Fruit fly (Drosophila melanogaster): ENCODE data around the gene CG9521.

Gene CG9521

dm6 chrX:14892303-14892702 lies 39.2 kb upstream of the CG9521 start:
- peak in 1 of 2 experiments; percentile 23 for TF ChIP-seq foxo (GFP tag; optimal IDR thresholded peaks at IDR 0.05)
- peak; percentile 6 for TF ChIP-seq fru (GFP tag; optimal IDR thresholded peaks at IDR 0.05)
- TF ChIP-seq Mio (GFP tag; optimal IDR thresholded peaks at IDR 0.05), result no peak
- TF ChIP-seq br (GFP tag; optimal IDR thresholded peaks at IDR 0.05), result no peak

DNA sequence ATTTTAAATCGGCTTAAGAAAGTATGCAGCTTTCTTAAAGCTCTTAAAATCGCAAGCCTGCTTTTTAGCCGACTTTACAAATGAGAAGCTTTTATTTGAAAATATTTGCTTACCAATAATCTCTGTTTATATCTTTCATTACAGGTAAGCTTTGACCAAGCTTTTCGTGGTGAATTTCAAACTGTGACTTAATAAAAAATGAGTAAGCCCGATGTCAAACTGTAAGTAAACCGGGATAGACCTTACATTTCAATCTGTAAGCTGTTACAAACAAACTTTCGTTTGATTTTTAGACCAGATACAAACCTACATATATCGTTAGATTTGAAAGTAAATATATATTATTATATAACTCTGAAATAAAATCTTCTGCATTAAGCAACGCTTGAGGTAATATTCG lies 32.5 kb upstream of the CG9521 start:
- TF ChIP-seq psq (GFP tag; optimal IDR thresholded peaks at IDR 0.05) (no peak), Myc (optimal IDR thresholded peaks at IDR 0.05) (peak; percentile 15)

- no peak for TF ChIP-seq br (GFP tag; optimal IDR thresholded peaks at IDR 0.05)
- no peak for TF ChIP-seq dl (GFP tag; optimal IDR thresholded peaks at IDR 0.05; ENCODE audit: insufficient read depth in 1 of 2, partially characterized antibody in 2 of 2)
Observed at dm6 chrX:14883993-14884392, 30.9 kb upstream of the CG9521 start.

DNA sequence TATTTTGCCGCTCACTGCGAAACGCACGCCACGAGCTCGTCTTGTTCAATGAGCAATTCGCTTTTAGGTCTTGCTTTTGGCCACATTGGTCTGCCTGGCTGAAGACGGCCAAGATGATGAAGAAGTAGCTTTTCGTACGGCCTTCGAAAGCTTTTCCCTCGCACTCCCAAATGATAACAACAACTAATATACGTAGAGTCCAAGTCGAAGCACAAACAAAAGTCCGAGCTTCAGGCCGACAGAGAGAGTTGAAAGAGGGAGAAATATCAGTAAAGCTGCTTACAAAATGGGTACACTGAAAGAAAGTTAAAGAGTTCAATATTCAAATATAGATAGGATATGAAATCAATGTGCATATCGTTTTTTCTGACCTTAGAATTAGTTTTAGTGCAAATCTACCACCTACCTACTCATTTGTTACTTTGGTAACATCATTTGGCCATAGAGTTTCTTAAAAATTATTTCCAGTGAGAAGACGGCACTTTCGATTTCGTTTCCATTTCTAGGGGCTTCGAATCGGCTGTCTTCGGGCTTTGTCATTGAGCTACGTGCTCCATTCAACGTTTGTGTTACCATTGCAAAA lies 29.6 kb upstream of the CG9521 start, which contains the start of the genes CG45064 and CG45065:
CG45064 (minus strand) TSS at position 51 of the 583 bp plus-strand sequence.
CG45065 (minus strand) TSS at position 51 of the 583 bp plus-strand sequence.
- no peak for TF ChIP-seq N (GFP tag; optimal IDR thresholded peaks at IDR 0.05)
- TF ChIP-seq foxo (GFP tag; optimal IDR thresholded peaks at IDR 0.05), result peak in 1 of 2 experiments; percentile 75
- peak; percentile 61 for TF ChIP-seq HLH106 (tag; optimal IDR thresholded peaks at IDR 0.05)
- TF ChIP-seq CG32264 (GFP tag; optimal IDR thresholded peaks at IDR 0.05), result no peak
- TF ChIP-seq Rel (GFP tag; optimal IDR thresholded peaks at IDR 0.05), result no peak
- TF ChIP-seq Rel (tag; optimal IDR thresholded peaks at IDR 0.05), result no peak
- peak; percentile 78 for TF ChIP-seq Hnf4 (GFP tag; optimal IDR thresholded peaks at IDR 0.05)
- TF ChIP-seq jim (GFP tag; optimal IDR thresholded peaks at IDR 0.05), result no peak
- peak; percentile 55 for TF ChIP-seq woc (GFP tag; optimal IDR thresholded peaks at IDR 0.05)
- no peak for TF ChIP-seq Dif (GFP tag; optimal IDR thresholded peaks at IDR 0.05; ENCODE audit: partially characterized antibody)
- peak; percentile 81 for TF ChIP-seq psq (GFP tag; optimal IDR thresholded peaks at IDR 0.05)
- TF ChIP-seq sage (GFP tag; optimal IDR thresholded peaks at IDR 0.05), result peak; percentile 65
- peak; percentile 30 for TF ChIP-seq Jra (GFP tag; optimal IDR thresholded peaks at IDR 0.05)
- TF ChIP-seq Abd-B (GFP tag; optimal IDR thresholded peaks at IDR 0.05), result no peak
- TF ChIP-seq ey (GFP tag; optimal IDR thresholded peaks at IDR 0.05), result peak; percentile 87
- no peak for TF ChIP-seq dl (GFP tag; optimal IDR thresholded peaks at IDR 0.05; ENCODE audit: insufficient read depth in 1 of 2, partially characterized antibody in 2 of 2)
- TF ChIP-seq CrebA (GFP tag; optimal IDR thresholded peaks at IDR 0.05; ENCODE audit: borderline replicate concordance), result peak; percentile 8
- peak; percentile 26 for TF ChIP-seq dsf (GFP tag; optimal IDR thresholded peaks at IDR 0.05; ENCODE audit: borderline replicate concordance)
- peak; percentile 90 for TF ChIP-seq rgr (GFP tag; optimal IDR thresholded peaks at IDR 0.05)
- no peak for TF ChIP-seq Mio (GFP tag; optimal IDR thresholded peaks at IDR 0.05)
- TF ChIP-seq lola (GFP tag; optimal IDR thresholded peaks at IDR 0.05), result no peak
- peak; percentile 92 for TF ChIP-seq h (GFP tag; optimal IDR thresholded peaks at IDR 0.05)
- no peak for TF ChIP-seq Vsx2 (GFP tag; optimal IDR thresholded peaks at IDR 0.05; ENCODE audit: partially characterized antibody)
- peak; percentile 90 for TF ChIP-seq fru (GFP tag; optimal IDR thresholded peaks at IDR 0.05)
- TF ChIP-seq brk (GFP tag; optimal IDR thresholded peaks at IDR 0.05), result peak; percentile 65
- TF ChIP-seq pan (optimal IDR thresholded peaks at IDR 0.05), result no peak
- TF ChIP-seq dmrt93B (GFP tag; optimal IDR thresholded peaks at IDR 0.05), result peak; percentile 57
- TF ChIP-seq Sp1 (GFP tag; optimal IDR thresholded peaks at IDR 0.05), result peak; percentile 78
- TF ChIP-seq usp (GFP tag; optimal IDR thresholded peaks at IDR 0.05), result no peak
- TF ChIP-seq Myc (optimal IDR thresholded peaks at IDR 0.05), result no peak
- TF ChIP-seq Dfd (GFP tag; optimal IDR thresholded peaks at IDR 0.05), result no peak
- peak; percentile 70 for TF ChIP-seq tai (GFP tag; optimal IDR thresholded peaks at IDR 0.05)
- no peak for TF ChIP-seq Hr83 (GFP tag; optimal IDR thresholded peaks at IDR 0.05; ENCODE audit: poor library complexity, severe bottlenecking)
- TF ChIP-seq CG9705 (GFP tag; optimal IDR thresholded peaks at IDR 0.05), result peak; percentile 37
- TF ChIP-seq sv (GFP tag; optimal IDR thresholded peaks at IDR 0.05), result peak; percentile 70
- no peak for TF ChIP-seq Hr78 (GFP tag; optimal IDR thresholded peaks at IDR 0.05)
- peak; percentile 84 for TF ChIP-seq br (GFP tag; optimal IDR thresholded peaks at IDR 0.05)
- TF ChIP-seq OdsH (GFP tag; optimal IDR thresholded peaks at IDR 0.05), result peak; percentile 87
- no peak for TF ChIP-seq GATAd (GFP tag; optimal IDR thresholded peaks at IDR 0.05)

Measured in whole organism, wandering third instar larva.